Fruit fly (Drosophila melanogaster) whole organism, embryonic: ENCODE data around the gene ph-p.
A peak's percentile ranks its signal among the peaks of the same experiment; 100 is the strongest.

ENCODE experiments used
- B-H1 ChIP-seq: fragments of 200-800 bp; sonication (Bioruptor generic); IDR thresholded peaks from 3 replicates; pipeline ENCODE4 v1.3.6; 2022; ENCODE audit warnings: missing biosample characterization, missing genetic modification characterization
- Bgb ChIP-seq: fragments of 200-800 bp; sonication (Bioruptor generic); IDR thresholded peaks from 2 replicates; pipeline ENCODE4 v1.3.6; 2022; ENCODE audit warnings: missing biosample characterization, missing genetic modification characterization; ENCODE audit not compliant: partially characterized antibody
- CG10431 ChIP-seq: fragments of 200-800 bp; sonication (Bioruptor generic); optimal IDR thresholded peaks from 3 replicates; lab custom pipeline; 2018; ENCODE audit warnings: missing biosample characterization, mild to moderate bottlenecking, missing genetic modification characterization
- CG11093 ChIP-seq: fragments of 200-800 bp; sonication (Bioruptor generic); IDR thresholded peaks from 3 replicates; pipeline ENCODE4 v1.3.6; 2022; ENCODE audit warnings: missing biosample characterization, missing genetic modification characterization
- CG11696 ChIP-seq: fragments of 200-800 bp; sonication (Bioruptor generic); IDR thresholded peaks from 2 replicates; pipeline ENCODE4 v1.3.6; 2022; ENCODE audit warnings: missing biosample characterization, missing genetic modification characterization
- CG13287 ChIP-seq: fragments of 200-800 bp; sonication (Bioruptor generic); IDR thresholded peaks from 2 replicates; pipeline ENCODE4 v1.3.6; 2022; ENCODE audit warnings: missing biosample characterization, missing genetic modification characterization; ENCODE audit not compliant: partially characterized antibody
- CG15011 ChIP-seq: fragments of 200-800 bp; sonication (Bioruptor generic); optimal IDR thresholded peaks from 3 replicates; lab custom pipeline; 2018; ENCODE audit warnings: missing biosample characterization, mild to moderate bottlenecking, missing genetic modification characterization
- CG1602 ChIP-seq: fragments of 200-800 bp; sonication (Bioruptor generic); optimal IDR thresholded peaks from 3 replicates; lab custom pipeline; 2016; ENCODE audit warnings: missing biosample characterization, missing genetic modification characterization
- CG1832 ChIP-seq: fragments of 200-800 bp; sonication (Bioruptor generic); optimal IDR thresholded peaks from 2 replicates; lab custom pipeline; 2017; ENCODE audit warnings: missing biosample characterization, mild to moderate bottlenecking, missing genetic modification characterization, inconsistent platforms
- CG31388 ChIP-seq: fragments of 200-800 bp; sonication (Bioruptor generic); optimal IDR thresholded peaks from 2 replicates; lab custom pipeline; 2016; ENCODE audit warnings: missing biosample characterization, missing genetic modification characterization
- CG3726 ChIP-seq: fragments of 200-800 bp; sonication (Bioruptor generic); IDR thresholded peaks from 3 replicates; pipeline ENCODE4, ENCODE4 v1.3.6; 2022; ENCODE audit warnings: missing biosample characterization, missing genetic modification characterization
- CG4282 ChIP-seq: fragments of 200-800 bp; sonication (Bioruptor generic); optimal IDR thresholded peaks from 2 replicates; lab custom pipeline; 2016; ENCODE audit warnings: missing biosample characterization, missing genetic modification characterization
- CG43689 ChIP-seq: fragments of 200-800 bp; sonication (Bioruptor generic); IDR thresholded peaks from 2 replicates; pipeline ENCODE4 v1.3.6; 2022; ENCODE audit warnings: missing biosample characterization, missing genetic modification characterization
- CG4730 ChIP-seq: fragments of 200-800 bp; sonication (Bioruptor generic); IDR thresholded peaks from 2 replicates; pipeline ENCODE4 v1.3.6; 2022; ENCODE audit warnings: missing biosample characterization, missing genetic modification characterization
- CG5180 ChIP-seq: fragments of 200-800 bp; sonication (Bioruptor generic); optimal IDR thresholded peaks from 3 replicates; lab custom pipeline; 2017; ENCODE audit warnings: missing biosample characterization, missing genetic modification characterization, mild to moderate bottlenecking, moderate library complexity, missing genetic modification reagents
- CG7928 ChIP-seq: fragments of 200-800 bp; sonication (Bioruptor generic); optimal IDR thresholded peaks from 2 replicates; lab custom pipeline; 2017; ENCODE audit warnings: missing biosample characterization, mild to moderate bottlenecking, missing genetic modification characterization
- D ChIP-seq, 2 experiments: fragments of 200-800 bp in 1 of 2; fragments of >200 bp in 1 of 2; sonication (Bioruptor generic) in 1 of 2; optimal IDR thresholded peaks; 2 replicates in 1 of 2; 3 replicates in 1 of 2; lab custom pipeline; 2017; ENCODE audit warnings: mild to moderate bottlenecking in 1 of 2, missing biosample characterization in 1 of 2, missing genetic modification characterization in 1 of 2, missing genetic modification reagents in 1 of 2
- Dbx ChIP-seq: fragments of 200-800 bp; sonication (Bioruptor generic); IDR thresholded peaks from 3 replicates; pipeline ENCODE4 v1.3.6; 2022; ENCODE audit warnings: missing biosample characterization, missing genetic modification characterization
- Eip74EF ChIP-seq, 2 experiments: fragments of 200-800 bp in 1 of 2; fragments of >200 bp in 1 of 2; sonication (Bioruptor generic) in 1 of 2; optimal IDR thresholded peaks; 2 replicates each; lab custom pipeline; 2017 to 2019; ENCODE audit warnings: missing biosample characterization in 2 of 2, missing genetic modification characterization in 2 of 2, mild to moderate bottlenecking in 1 of 2, moderate library complexity in 1 of 2
- Fer1 ChIP-seq: fragments of 200-800 bp; sonication (Bioruptor generic); optimal IDR thresholded peaks from 2 replicates; lab custom pipeline; 2017; ENCODE audit warnings: missing biosample characterization, mild to moderate bottlenecking, missing genetic modification characterization
- GATAe ChIP-seq: fragments of 200-800 bp; sonication (Bioruptor generic); conservative IDR thresholded peaks from 2 replicates; pipeline ENCODE4 v1.3.6; 2022; ENCODE audit warnings: missing biosample characterization, missing genetic modification characterization
- HLH4C ChIP-seq: fragments of 200-800 bp; sonication (Bioruptor generic); IDR thresholded peaks from 3 replicates; pipeline ENCODE4 v1.3.6; 2022; ENCODE audit warnings: missing biosample characterization, missing genetic modification characterization; ENCODE audit not compliant: partially characterized antibody
- Hey ChIP-seq: fragments of 200-800 bp; sonication (Bioruptor generic); optimal IDR thresholded peaks from 3 replicates; lab custom pipeline; 2018; ENCODE audit warnings: missing biosample characterization, mild to moderate bottlenecking, missing genetic modification characterization
- Hr39 ChIP-seq: fragments of >200 bp; optimal IDR thresholded peaks from 2 replicates; lab custom pipeline; 2017
- NC2β ChIP-seq: fragments of 200-800 bp; sonication (Bioruptor generic); optimal IDR thresholded peaks from 2 replicates; lab custom pipeline; 2016; ENCODE audit warnings: missing biosample characterization, missing genetic modification characterization
- NfI ChIP-seq: fragments of 200-800 bp; sonication (Bioruptor generic); optimal IDR thresholded peaks from 3 replicates; lab custom pipeline; 2018; ENCODE audit warnings: missing biosample characterization, mild to moderate bottlenecking, missing genetic modification characterization, moderate library complexity
- Six4 ChIP-seq: fragments of 200-800 bp; sonication (Bioruptor generic); optimal IDR thresholded peaks from 2 replicates; lab custom pipeline; 2016; ENCODE audit warnings: missing biosample characterization, missing genetic modification characterization
- Ssrp ChIP-seq: fragments of 200-800 bp; sonication (Bioruptor generic); optimal IDR thresholded peaks from 2 replicates; lab custom pipeline; 2018; ENCODE audit warnings: missing biosample characterization, mild to moderate bottlenecking, missing genetic modification characterization, moderate library complexity
- Tbp ChIP-seq: fragments of >200 bp; optimal IDR thresholded peaks from 2 replicates; lab custom pipeline; 2018; ENCODE audit warnings: missing biosample characterization, missing genetic modification characterization
- ap ChIP-seq: fragments of 200-800 bp; sonication (Bioruptor generic); IDR thresholded peaks from 2 replicates; pipeline ENCODE4 v1.3.6; 2022; ENCODE audit warnings: missing biosample characterization, missing genetic modification characterization
- cas ChIP-seq: fragments of 200-800 bp; sonication (Bioruptor generic); IDR thresholded peaks from 2 replicates; pipeline ENCODE4 v1.3.6; 2022; ENCODE audit warnings: missing biosample characterization, missing genetic modification characterization
- chn ChIP-seq: fragments of 200-800 bp; sonication (Bioruptor generic); optimal IDR thresholded peaks from 2 replicates; lab custom pipeline; 2016; ENCODE audit warnings: missing biosample characterization, missing genetic modification characterization
- dmrt11E ChIP-seq: fragments of 200-800 bp; sonication (Bioruptor generic); optimal IDR thresholded peaks from 3 replicates; lab custom pipeline; 2018; ENCODE audit warnings: missing biosample characterization, mild to moderate bottlenecking, missing genetic modification characterization, moderate library complexity
- fd102C ChIP-seq: fragments of 200-800 bp; sonication (Bioruptor generic); optimal IDR thresholded peaks from 2 replicates; lab custom pipeline; 2018; ENCODE audit warnings: missing biosample characterization, mild to moderate bottlenecking, missing genetic modification characterization, moderate library complexity
- gsb-n ChIP-seq: fragments of 200-800 bp; sonication (Bioruptor generic); optimal IDR thresholded peaks from 3 replicates; lab custom pipeline; 2018; ENCODE audit warnings: missing biosample characterization, mild to moderate bottlenecking, missing genetic modification characterization
- hkb ChIP-seq, 2 experiments: fragments of 200-800 bp in 1 of 2; fragments of >200 bp in 1 of 2; sonication (Bioruptor generic) in 1 of 2; IDR thresholded peaks in 1 of 2; optimal IDR thresholded peaks in 1 of 2; 2 replicates each; pipeline versions ENCODE4 v1.3.6 to Lab custom; 2017 to 2022; ENCODE audit warnings: missing biosample characterization in 1 of 2, missing genetic modification characterization in 1 of 2
- lbe ChIP-seq: fragments of 200-800 bp; sonication (Bioruptor generic); optimal IDR thresholded peaks from 2 replicates; lab custom pipeline; 2016; ENCODE audit warnings: missing biosample characterization, mild to moderate bottlenecking, missing genetic modification characterization
- nmo ChIP-seq: fragments of 200-800 bp; sonication (Bioruptor generic); optimal IDR thresholded peaks from 2 replicates; lab custom pipeline; 2018; ENCODE audit warnings: missing biosample characterization, mild to moderate bottlenecking, missing genetic modification characterization, moderate library complexity
- odd ChIP-seq: fragments of 200-800 bp; sonication (Bioruptor generic); optimal IDR thresholded peaks from 2 replicates; lab custom pipeline; 2017; ENCODE audit warnings: missing biosample characterization, mild to moderate bottlenecking, missing genetic modification characterization
- pho ChIP-seq: fragments of 200-800 bp; sonication (Bioruptor generic); optimal IDR thresholded peaks from 2 replicates; lab custom pipeline; 2016; ENCODE audit warnings: missing biosample characterization, missing genetic modification characterization
- pnt ChIP-seq: fragments of 200-800 bp; sonication (Bioruptor generic); optimal IDR thresholded peaks from 3 replicates; lab custom pipeline; 2016; ENCODE audit warnings: missing biosample characterization, missing genetic modification characterization
- pros ChIP-seq: fragments of 200-800 bp; sonication (Bioruptor generic); optimal IDR thresholded peaks from 3 replicates; lab custom pipeline; 2019; ENCODE audit warnings: missing biosample characterization, mild to moderate bottlenecking, missing genetic modification characterization, moderate library complexity
- shn ChIP-seq: fragments of 200-800 bp; sonication (Bioruptor generic); optimal IDR thresholded peaks from 3 replicates; lab custom pipeline; 2016; ENCODE audit warnings: missing biosample characterization, missing genetic modification characterization
- sisA ChIP-seq: fragments of 200-800 bp; sonication (Bioruptor generic); IDR thresholded peaks from 2 replicates; pipeline ENCODE4 v1.3.6; 2022; ENCODE audit warnings: missing biosample characterization, missing genetic modification characterization
- slp2 ChIP-seq: fragments of 200-800 bp; sonication (Bioruptor generic); optimal IDR thresholded peaks from 2 replicates; lab custom pipeline; 2016; ENCODE audit warnings: missing biosample characterization, missing genetic modification characterization
- sqz ChIP-seq: fragments of 200-800 bp; sonication (Bioruptor generic); optimal IDR thresholded peaks from 3 replicates; lab custom pipeline; 2018; ENCODE audit warnings: missing biosample characterization, mild to moderate bottlenecking, missing genetic modification characterization
- stc ChIP-seq: fragments of 200-800 bp; sonication (Bioruptor generic); IDR thresholded peaks from 2 replicates; pipeline ENCODE4 v1.3.6; 2022; ENCODE audit warnings: missing biosample characterization, missing genetic modification characterization
- trh ChIP-seq: fragments of 200-800 bp; sonication (Bioruptor generic); optimal IDR thresholded peaks from 2 replicates; lab custom pipeline; 2016; ENCODE audit warnings: missing biosample characterization, missing genetic modification characterization
- zen ChIP-seq: fragments of 200-800 bp; sonication (Bioruptor generic); optimal IDR thresholded peaks from 3 replicates; lab custom pipeline; 2018; ENCODE audit warnings: missing biosample characterization, mild to moderate bottlenecking, missing genetic modification characterization, moderate library complexity

ph-p gene

DNA sequence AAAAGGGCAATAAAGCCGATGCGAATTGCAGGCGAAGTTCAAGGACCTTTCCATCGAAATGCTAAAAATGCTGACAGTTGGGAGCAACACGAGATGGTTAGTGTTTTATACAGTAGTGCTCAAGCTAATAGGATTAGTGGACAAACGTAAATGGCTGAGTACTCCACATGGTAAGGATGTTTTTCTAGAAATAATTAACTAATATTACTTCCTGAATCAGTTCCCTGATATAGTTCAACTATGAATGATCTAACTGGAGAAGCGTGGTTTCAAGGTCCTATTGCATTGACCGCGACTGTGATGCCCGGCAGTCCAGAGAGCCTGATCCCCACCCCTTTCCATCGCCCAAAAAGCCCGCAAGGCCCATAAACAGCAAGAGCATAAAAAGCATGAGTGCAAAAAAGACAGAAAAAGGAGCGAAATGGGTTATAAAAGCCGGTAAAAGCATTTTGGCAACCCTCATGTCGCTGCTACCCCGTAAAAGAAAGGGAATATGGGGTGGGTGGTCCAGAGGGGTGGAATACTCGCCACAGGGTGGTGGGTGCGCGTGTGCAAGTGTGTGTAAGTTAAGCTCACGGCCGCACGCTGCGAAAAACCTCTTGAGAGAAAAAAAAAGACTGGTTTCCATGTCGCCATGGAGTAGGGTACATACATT is 3.8 kb downstream of the ph-p start (continued):
- TF ChIP-seq CG10431 (peak; percentile 38), CG31388 (GFP tag; lab: Kevin White, UChicago) (peak; percentile 36), trh (GFP tag; lab: Kevin White, UChicago) (no peak), CG7928 (GFP tag; lab: Kevin White, UChicago) (no peak), gsb-n (tag; lab: Kevin White, UChicago) (peak; percentile 41), CG11696 (GFP tag; lab: Robert Waterston, UW) (peak; percentile 93), NC2β (GFP tag; lab: Kevin White, UChicago) (peak; percentile 62), CG11093 (GFP tag; lab: Robert Waterston, UW) (0 out of 3 replicates have a peak, but pooled peaks have one; percentile 21), lbe (GFP tag; lab: Kevin White, UChicago) (peak; percentile 89), NfI (GFP tag; lab: Kevin White, UChicago) (peak; percentile 55), hkb (optimal IDR thresholded peaks at IDR 0.05; lab: Kevin White, UChicago) (no peak), hkb (GFP tag; IDR thresholded peaks at IDR 0.05; lab: Robert Waterston, UW) (peak; percentile 69), pho (GFP tag; lab: Kevin White, UChicago) (peak; percentile 24), Eip74EF (GFP tag; optimal IDR thresholded peaks at IDR 0.05; lab: Kevin White, UChicago) (no peak), Hr39 (no peak), pros (GFP tag; lab: Kevin White, UChicago) (peak; percentile 77), dmrt11E (peak; percentile 73), CG5180 (GFP tag; lab: Kevin White, UChicago) (peak; percentile 54), Hey (no peak), CG13287 (GFP tag; lab: Robert Waterston, UW) (no peak), nmo (GFP tag; lab: Kevin White, UChicago) (peak; percentile 63), zen (tag; lab: Kevin White, UChicago) (peak; percentile 39), pnt (GFP tag; lab: Kevin White, UChicago) (peak; percentile 53), fd102C (no peak), CG43689 (no peak), stc (peak; percentile 74), Dbx (GFP tag; lab: Robert Waterston, UW) (no peak), Six4 (GFP tag; lab: Kevin White, UChicago) (peak; percentile 50), Fer1 (GFP tag; lab: Kevin White, UChicago) (peak; percentile 67), shn (peak; percentile 13), ap (GFP tag; lab: Robert Waterston, UW) (no peak; the same call in 1 of the 2 replicates), Ssrp (tag; lab: Kevin White, UChicago) (peak; percentile 56), CG4730 (no peak), B-H1 (peak; percentile 21; the same call in 2 of the 3 replicates), GATAe (no peak), cas (GFP tag; lab: Robert Waterston, UW) (no peak), CG4282 (GFP tag; lab: Kevin White, UChicago) (no peak), chn (GFP tag; lab: Kevin White, UChicago) (peak; percentile 72), HLH4C (no peak), sisA (peak; percentile 67), odd (peak; percentile 37), Tbp (no peak), CG1602 (peak; percentile 61), D (optimal IDR thresholded peaks at IDR 0.05; lab: Kevin White, UChicago) (no peak), D (GFP tag; optimal IDR thresholded peaks at IDR 0.05; lab: Kevin White, UChicago) (peak; percentile 75), CG15011 (GFP tag; lab: Kevin White, UChicago) (peak; percentile 49), Bgb (GFP tag; lab: Robert Waterston, UW) (no peak), slp2 (GFP tag; lab: Kevin White, UChicago) (peak; percentile 29), sqz (GFP tag; lab: Kevin White, UChicago) (no peak), CG1832 (GFP tag; lab: Kevin White, UChicago) (no peak), CG3726 (GFP tag; lab: Robert Waterston, UW) (no peak)
